Fruit fly (Drosophila melanogaster) whole organism, adult: ENCODE measurements around the gene Nmnat.

ENCODE experiments used
- CG11617 ChIP-seq: fragments of 200-800 bp; sonication (Bioruptor generic); optimal IDR thresholded peaks from 2 replicates; lab custom pipeline; 2017; ENCODE audit warnings: mild to moderate bottlenecking, missing biosample characterization, missing genetic modification reagents, missing genetic modification characterization
- CG12768 ChIP-seq: fragments of 200-800 bp; sonication (Bioruptor generic); optimal IDR thresholded peaks from 2 replicates; lab custom pipeline; 2017; ENCODE audit warnings: missing biosample characterization, missing genetic modification characterization, mild to moderate bottlenecking, moderate library complexity, missing genetic modification reagents
- CG14711 ChIP-seq: fragments of 200-800 bp; sonication (Bioruptor generic); optimal IDR thresholded peaks from 2 replicates; lab custom pipeline; 2018; ENCODE audit warnings: missing biosample characterization, mild to moderate bottlenecking, missing genetic modification characterization, moderate library complexity
- CG1620 ChIP-seq: fragments of 200-800 bp; sonication (Bioruptor generic); optimal IDR thresholded peaks from 2 replicates; lab custom pipeline; 2016; ENCODE audit warnings: missing biosample characterization, missing genetic modification characterization
- CG33017 ChIP-seq: fragments of 200-800 bp; sonication (Bioruptor generic); optimal IDR thresholded peaks from 2 replicates; lab custom pipeline; 2018; ENCODE audit warnings: missing biosample characterization, mild to moderate bottlenecking, missing genetic modification characterization, moderate library complexity
- CG5204 ChIP-seq: fragments of 200-800 bp; sonication (Bioruptor generic); optimal IDR thresholded peaks from 2 replicates; lab custom pipeline; 2016; ENCODE audit warnings: missing biosample characterization, missing genetic modification characterization
- CG7045 ChIP-seq: fragments of 200-800 bp; sonication (Bioruptor generic); optimal IDR thresholded peaks from 2 replicates; lab custom pipeline; 2017; ENCODE audit warnings: missing biosample characterization, mild to moderate bottlenecking, missing genetic modification characterization
- CG7101 ChIP-seq: fragments of 200-800 bp; sonication (Bioruptor generic); optimal IDR thresholded peaks from 2 replicates; lab custom pipeline; 2018; ENCODE audit warnings: missing biosample characterization, mild to moderate bottlenecking, missing genetic modification characterization, moderate library complexity
- Clk ChIP-seq: fragments of 200-800 bp; sonication (Bioruptor generic); optimal IDR thresholded peaks from 2 replicates; lab custom pipeline; 2017; ENCODE audit warnings: missing biosample characterization, missing genetic modification characterization
- Crg-1 ChIP-seq: fragments of 200-800 bp; sonication (Bioruptor generic); optimal IDR thresholded peaks from 2 replicates; lab custom pipeline; 2016; ENCODE audit warnings: missing biosample characterization, missing genetic modification characterization
- Hr96 ChIP-seq: fragments of 200-800 bp; sonication (Bioruptor generic); optimal IDR thresholded peaks from 2 replicates; lab custom pipeline; 2016; ENCODE audit warnings: missing biosample characterization, missing genetic modification characterization
- Mnt ChIP-seq: fragments of 200-800 bp; sonication (Bioruptor generic); optimal IDR thresholded peaks from 2 replicates; lab custom pipeline; 2016; ENCODE audit warnings: missing biosample characterization, mild to moderate bottlenecking, missing genetic modification characterization
- bab1 ChIP-seq: fragments of 200-800 bp; sonication (Bioruptor generic); optimal IDR thresholded peaks from 3 replicates; lab custom pipeline; 2019; ENCODE audit warnings: missing biosample characterization, mild to moderate bottlenecking, missing genetic modification characterization, moderate library complexity
- cic ChIP-seq: fragments of 200-800 bp; sonication (Bioruptor generic); optimal IDR thresholded peaks from 2 replicates; lab custom pipeline; 2017; ENCODE audit warnings: missing biosample characterization, mild to moderate bottlenecking, missing genetic modification characterization, moderate library complexity
- cnc ChIP-seq, 2 experiments: fragments of >200 bp; optimal IDR thresholded peaks; 2 replicates each; lab custom pipeline; 2017
- kay ChIP-seq: fragments of 200-800 bp; sonication (Bioruptor generic); peaks from one replicate; lab custom pipeline; 2016; ENCODE audit warnings: missing biosample characterization, missing genetic modification characterization, borderline replicate concordance
- ovo ChIP-seq: fragments of 200-800 bp; sonication (Bioruptor generic); optimal IDR thresholded peaks from 2 replicates; lab custom pipeline; 2016; ENCODE audit warnings: missing biosample characterization, missing genetic modification characterization
- pad ChIP-seq: fragments of 200-800 bp; sonication (Bioruptor generic); optimal IDR thresholded peaks from 3 replicates; lab custom pipeline; 2017; ENCODE audit warnings: missing biosample characterization, missing genetic modification characterization, mild to moderate bottlenecking, moderate library complexity, missing genetic modification reagents
- tj ChIP-seq: fragments of 200-800 bp; sonication (Bioruptor generic); optimal IDR thresholded peaks from 3 replicates; lab custom pipeline; 2017; ENCODE audit warnings: missing biosample characterization, mild to moderate bottlenecking, missing genetic modification characterization, moderate library complexity
- toe ChIP-seq: fragments of 200-800 bp; sonication (Bioruptor generic); optimal IDR thresholded peaks from 2 replicates; lab custom pipeline; 2016; ENCODE audit warnings: missing biosample characterization, missing genetic modification characterization

Gene Nmnat

dm6 chr3R:24934542-24934941, 10.5 kb upstream of the Nmnat start:
- TF ChIP-seq CG7101 (tag; lab: Kevin White, UChicago), result no peak
- TF ChIP-seq Clk (GFP tag; lab: Kevin White, UChicago), result no peak
- no peak for TF ChIP-seq kay (GFP tag; lab: Kevin White, UChicago)
- no peak for TF ChIP-seq cnc (optimal IDR thresholded peaks at IDR 0.05; lab: Kevin White, UChicago)
- no peak for TF ChIP-seq bab1 (GFP tag; lab: Kevin White, UChicago)
- no peak for TF ChIP-seq CG14711 (tag; lab: Kevin White, UChicago)
- TF ChIP-seq tj (GFP tag; lab: Kevin White, UChicago), result no peak
- TF ChIP-seq CG11617 (GFP tag; lab: Kevin White, UChicago), result no peak
- no peak for TF ChIP-seq cic (GFP tag; lab: Kevin White, UChicago)

- TF ChIP-seq CG14711 (tag; lab: Kevin White, UChicago) (no peak), Hr96 (GFP tag; lab: Kevin White, UChicago) (no peak), Clk (GFP tag; lab: Kevin White, UChicago) (no peak), cnc (optimal IDR thresholded peaks at IDR 0.05; lab: Kevin White, UChicago) (no peak), CG12768 (no peak), toe (no peak), Mnt (no peak), CG5204 (GFP tag; lab: Kevin White, UChicago) (no peak), CG7045 (no peak), CG11617 (GFP tag; lab: Kevin White, UChicago) (no peak), kay (GFP tag; lab: Kevin White, UChicago) (no peak), Crg-1 (GFP tag; lab: Kevin White, UChicago) (no peak), ovo (no peak), CG33017 (no peak), CG7101 (tag; lab: Kevin White, UChicago) (no peak), pad (GFP tag; lab: Kevin White, UChicago) (no peak), cic (GFP tag; lab: Kevin White, UChicago) (no peak)
Observed at dm6 chr3R:24935758-24936157, 9.3 kb upstream of the Nmnat start.

dm6 chr3R:24938049-24938448, 7.0 kb upstream of the Nmnat start, which contains the start of gene Osbp:
Osbp (minus strand) TSS chr3R:24938222.
- TF ChIP-seq CG11617 (GFP tag; lab: Kevin White, UChicago) (no peak), kay (GFP tag; lab: Kevin White, UChicago) (no peak), Hr96 (GFP tag; lab: Kevin White, UChicago) (no peak), CG12768 (peak; percentile 1), cic (GFP tag; lab: Kevin White, UChicago) (no peak), bab1 (GFP tag; lab: Kevin White, UChicago) (peak; percentile 47), CG14711 (tag; lab: Kevin White, UChicago) (peak; percentile 24), CG5204 (GFP tag; lab: Kevin White, UChicago) (no peak), Crg-1 (GFP tag; lab: Kevin White, UChicago) (no peak), pad (GFP tag; lab: Kevin White, UChicago) (peak; percentile 13), CG7045 (no peak), Mnt (peak; percentile 37), CG1620 (no peak), CG7101 (tag; lab: Kevin White, UChicago) (peak; percentile 4), cnc (optimal IDR thresholded peaks at IDR 0.05; lab: Kevin White, UChicago) (no peak), tj (GFP tag; lab: Kevin White, UChicago) (no peak), ovo (no peak), Clk (GFP tag; lab: Kevin White, UChicago) (no peak), CG33017 (no peak), toe (no peak)

- TF ChIP-seq Hr96 (GFP tag; lab: Kevin White, UChicago) (no peak), CG5204 (GFP tag; lab: Kevin White, UChicago) (no peak), pad (GFP tag; lab: Kevin White, UChicago) (no peak), Clk (GFP tag; lab: Kevin White, UChicago) (no peak), CG14711 (tag; lab: Kevin White, UChicago) (no peak)
Observed at dm6 chr3R:24947332-24947731, 2.3 kb downstream of the Nmnat start, which contains the start of gene mah. mah (plus strand) TSS chr3R:24947632.

dm6 chr3R:24953152-24953551, 8.1 kb downstream of the Nmnat start:
- TF ChIP-seq CG1620, result no peak
- TF ChIP-seq cnc (optimal IDR thresholded peaks at IDR 0.05; lab: Kevin White, UChicago), result no peak
- TF ChIP-seq CG7101 (tag; lab: Kevin White, UChicago), result no peak
- TF ChIP-seq CG5204 (GFP tag; lab: Kevin White, UChicago), result no peak
- TF ChIP-seq kay (GFP tag; lab: Kevin White, UChicago), result no peak
- TF ChIP-seq Crg-1 (GFP tag; lab: Kevin White, UChicago), result no peak
- no peak for TF ChIP-seq toe
- TF ChIP-seq Mnt, result no peak
- TF ChIP-seq CG12768, result no peak
- TF ChIP-seq ovo, result no peak
- no peak for TF ChIP-seq pad (GFP tag; lab: Kevin White, UChicago)
- TF ChIP-seq Clk (GFP tag; lab: Kevin White, UChicago), result no peak
- no peak for TF ChIP-seq tj (GFP tag; lab: Kevin White, UChicago)
- no peak for TF ChIP-seq Hr96 (GFP tag; lab: Kevin White, UChicago)

dm6 chr3R:24962470-24962869, 17.4 kb downstream of the Nmnat start:
- TF ChIP-seq CG7101 (tag; lab: Kevin White, UChicago) (no peak), CG12768 (no peak), tj (GFP tag; lab: Kevin White, UChicago) (no peak), CG1620 (no peak), Clk (GFP tag; lab: Kevin White, UChicago) (no peak), ovo (no peak), Hr96 (GFP tag; lab: Kevin White, UChicago) (no peak), CG5204 (GFP tag; lab: Kevin White, UChicago) (no peak), Crg-1 (GFP tag; lab: Kevin White, UChicago) (no peak), CG11617 (GFP tag; lab: Kevin White, UChicago) (no peak), Mnt (no peak), CG7045 (no peak), cnc (optimal IDR thresholded peaks at IDR 0.05; lab: Kevin White, UChicago) (no peak), pad (GFP tag; lab: Kevin White, UChicago) (no peak), bab1 (GFP tag; lab: Kevin White, UChicago) (no peak), CG33017 (no peak), toe (no peak), cic (GFP tag; lab: Kevin White, UChicago) (no peak)
